Worm (Caenorhabditis elegans): Measurements from ENCODE around the gene C16D9.6.

ce11 chrV:8238290-8238689 is 11.8 kb downstream of the C16D9.6 start, which contains the start of gene rol-3:
- TF ChIP-seq ceh-18 (tag; optimal IDR thresholded peaks at IDR 0.05) (no peak), fkh-10 (GFP tag; optimal IDR thresholded peaks at IDR 0.05) (no peak), ama-1 (optimal IDR thresholded peaks at IDR 0.05) (no peak), ets-4 (tag; optimal IDR thresholded peaks at IDR 0.05) (no peak), madf-2 (tag; optimal IDR thresholded peaks at IDR 0.05) (no peak), pha-4 (tag; optimal IDR thresholded peaks at IDR 0.05) (no peak), sox-4 (tag; optimal IDR thresholded peaks at IDR 0.05) (no peak), pag-3 (tag; optimal IDR thresholded peaks at IDR 0.05; ENCODE audit: borderline replicate concordance) (no peak), lim-6 (tag; optimal IDR thresholded peaks at IDR 0.05) (no peak), ztf-16 (tag; optimal IDR thresholded peaks at IDR 0.05) (no peak), ceh-30 (tag; optimal IDR thresholded peaks at IDR 0.05) (no peak), pqm-1 (tag; optimal IDR thresholded peaks at IDR 0.05) (no peak), nhr-11 (tag; optimal IDR thresholded peaks at IDR 0.05) (no peak), unc-3 (GFP tag; conservative IDR thresholded peaks at IDR 0.05) (no peak), unc-3 (tag; optimal IDR thresholded peaks at IDR 0.05) (no peak)

Data from whole organism, late embryonic.